Fruit fly (Drosophila melanogaster) whole organism: Measurements from ENCODE around the gene wat.

Experiments
- CG8478 ChIP-seq: fragments of >200 bp; optimal IDR thresholded peaks from 2 replicates; lab custom pipeline; 2018; ENCODE audit warnings: inconsistent platforms
- Dll ChIP-seq: fragments of >200 bp; optimal IDR thresholded peaks from 2 replicates; lab custom pipeline; 2017
- EcR ChIP-seq, 2 experiments: fragments of >200 bp; optimal IDR thresholded peaks; 2 replicates each; lab custom pipeline; 2017; ENCODE audit warnings: missing biosample characterization in 2 of 2, missing genetic modification characterization in 2 of 2, missing genetic modification reagents in 2 of 2
- pan ChIP-seq: fragments of >200 bp; optimal IDR thresholded peaks from 2 replicates; lab custom pipeline; 2017
- psq ChIP-seq: fragments of >200 bp; optimal IDR thresholded peaks from 2 replicates; lab custom pipeline; 2017
- usp ChIP-seq: fragments of >200 bp; optimal IDR thresholded peaks from 2 replicates; lab custom pipeline; 2017; ENCODE audit warnings: missing biosample characterization, missing genetic modification characterization, mixed read lengths

The wat gene

dm6 chr3R:29024671-29025070, 4.5 kb upstream of the wat start, which contains the start of gene CG14518:
CG14518 (plus strand) TSS chr3R:29024971.
- no peak for TF ChIP-seq Dll (lab: Kevin White, UChicago)
- no peak for TF ChIP-seq CG8478
- TF ChIP-seq EcR (GFP tag; optimal IDR thresholded peaks at IDR 0.05; lab: Kevin White, UChicago), result no peak
- no peak for TF ChIP-seq psq (lab: Kevin White, UChicago)
- TF ChIP-seq usp (GFP tag; lab: Kevin White, UChicago), result no peak
- TF ChIP-seq pan (lab: Kevin White, UChicago), result no peak

DNA sequence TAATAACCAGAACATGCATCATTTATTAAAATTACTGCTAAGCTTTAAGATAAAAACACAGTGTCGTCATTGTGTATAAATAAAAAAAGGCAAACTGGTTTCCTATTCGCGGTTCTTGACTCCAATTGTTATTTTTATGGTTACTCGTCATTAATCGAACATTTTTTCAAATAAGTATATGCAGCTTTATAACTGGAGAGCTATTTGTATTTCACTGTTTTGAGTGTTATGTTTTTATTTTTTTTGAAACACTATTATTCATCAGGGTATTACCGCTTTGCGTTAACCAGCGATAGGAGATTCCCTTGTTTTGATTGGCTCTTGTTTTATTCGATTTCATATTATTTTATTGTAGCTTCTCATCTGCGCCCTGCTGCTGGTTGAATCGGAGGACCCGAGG, 9.1 kb downstream of the wat start:
- TF ChIP-seq EcR (GFP tag; optimal IDR thresholded peaks at IDR 0.05; lab: Kevin White, UChicago) (no peak), Dll (lab: Kevin White, UChicago) (no peak)

DNA sequence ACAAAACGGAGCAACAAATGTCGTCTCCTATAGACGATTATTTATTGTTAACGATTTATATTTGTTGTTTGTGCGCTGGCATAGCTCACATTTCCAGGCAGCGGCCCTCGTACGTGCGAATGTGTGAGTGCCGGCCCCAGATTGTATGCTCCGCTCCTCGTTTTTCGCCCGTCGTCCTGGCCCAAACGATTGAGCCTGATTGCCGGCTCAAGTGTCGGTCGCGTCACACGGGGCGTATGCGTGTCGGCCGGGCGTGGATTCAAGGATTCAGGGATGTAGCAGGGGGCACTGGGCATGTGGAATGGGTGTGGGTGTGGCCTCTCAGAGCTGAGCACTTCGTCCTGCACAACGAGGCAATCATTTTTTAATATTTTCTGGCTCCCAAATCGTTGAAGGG, 14.6 kb downstream of the wat start:
- TF ChIP-seq usp (GFP tag; lab: Kevin White, UChicago) (no peak), psq (lab: Kevin White, UChicago) (no peak), EcR (GFP tag; optimal IDR thresholded peaks at IDR 0.05; lab: Kevin White, UChicago) (no peak), Dll (lab: Kevin White, UChicago) (no peak), CG8478 (no peak), pan (lab: Kevin White, UChicago) (no peak)

- TF ChIP-seq Dll (lab: Kevin White, UChicago) (no peak), psq (lab: Kevin White, UChicago) (no peak), pan (lab: Kevin White, UChicago) (no peak), CG8478 (no peak), usp (GFP tag; lab: Kevin White, UChicago) (no peak), EcR (GFP tag; optimal IDR thresholded peaks at IDR 0.05; lab: Kevin White, UChicago) (no peak)
These were observed 15.2 kb downstream of the wat start for dm6 chr3R:29004884-29005621.

DNA sequence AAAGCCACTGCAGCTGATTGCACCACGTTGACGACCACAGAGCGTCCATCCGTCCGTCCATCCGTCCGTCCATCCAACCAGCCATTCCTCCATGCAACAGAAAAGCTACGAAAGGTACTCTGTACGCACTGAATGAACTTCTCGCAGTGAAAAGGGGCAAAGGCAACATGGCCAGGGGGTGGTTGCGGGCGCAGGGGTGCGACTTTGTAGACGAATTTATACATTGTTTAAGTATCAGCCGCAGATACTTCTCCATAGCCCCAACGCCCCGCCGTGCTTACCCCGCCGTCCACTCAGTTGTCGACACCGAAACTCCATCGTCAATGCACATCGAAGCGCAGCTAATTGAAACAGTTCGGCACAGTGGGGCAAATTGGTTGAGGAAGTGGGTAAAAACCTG, 20.2 kb downstream of the wat start:
- TF ChIP-seq usp (GFP tag; lab: Kevin White, UChicago), result no peak
- no peak for TF ChIP-seq EcR (GFP tag; optimal IDR thresholded peaks at IDR 0.05; lab: Kevin White, UChicago)
- TF ChIP-seq psq (lab: Kevin White, UChicago), result no peak
- TF ChIP-seq CG8478, result no peak
- no peak for TF ChIP-seq Dll (lab: Kevin White, UChicago)
- TF ChIP-seq pan (lab: Kevin White, UChicago), result no peak

- no peak for TF ChIP-seq CG8478
- no peak for TF ChIP-seq usp (GFP tag; lab: Kevin White, UChicago)
- TF ChIP-seq pan (lab: Kevin White, UChicago), result no peak
- no peak for TF ChIP-seq Dll (lab: Kevin White, UChicago)
- no peak for TF ChIP-seq psq (lab: Kevin White, UChicago)
- no peak for TF ChIP-seq EcR (GFP tag; optimal IDR thresholded peaks at IDR 0.05; lab: Kevin White, UChicago)
These were observed 21.2 kb downstream of the wat start for dm6 chr3R:28998999-28999398.

- TF ChIP-seq pan (lab: Kevin White, UChicago), result no peak
- TF ChIP-seq Dll (lab: Kevin White, UChicago), result no peak
- TF ChIP-seq psq (lab: Kevin White, UChicago), result no peak
- TF ChIP-seq CG8478, result no peak
- TF ChIP-seq EcR (GFP tag; optimal IDR thresholded peaks at IDR 0.05; lab: Kevin White, UChicago), result no peak
- no peak for TF ChIP-seq usp (GFP tag; lab: Kevin White, UChicago)
These were observed 29.5 kb downstream of the wat start for dm6 chr3R:28990695-28991094.

DNA sequence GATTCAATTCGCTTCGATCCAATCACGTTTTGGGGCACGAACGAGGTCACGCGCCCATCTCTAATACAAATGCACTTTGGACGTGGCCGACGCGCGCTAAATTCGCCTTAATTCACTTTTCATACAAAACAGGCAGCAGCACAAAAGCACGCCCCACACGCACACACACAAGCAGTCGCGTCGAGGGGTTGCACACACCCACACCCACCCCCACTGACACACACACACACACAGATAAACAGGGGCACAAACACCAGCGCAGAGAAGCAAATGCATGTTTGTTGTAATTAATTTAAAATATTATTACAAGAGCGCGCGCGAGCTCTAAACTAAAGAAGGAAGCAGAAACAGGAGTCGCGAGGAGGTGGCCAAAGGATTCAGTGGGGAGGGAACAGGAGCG, 30.8 kb downstream of the wat start:
- no peak for TF ChIP-seq pan (lab: Kevin White, UChicago)

dm6 chr3R:28987596-28988378, 32.4 kb downstream of the wat start:
- TF ChIP-seq CG8478 (no peak), psq (lab: Kevin White, UChicago) (no peak), Dll (lab: Kevin White, UChicago) (no peak), pan (lab: Kevin White, UChicago) (no peak), usp (GFP tag; lab: Kevin White, UChicago) (no peak), EcR (GFP tag; optimal IDR thresholded peaks at IDR 0.05; lab: Kevin White, UChicago) (no peak)

dm6 chr3R:28985887-28986286, 34.3 kb downstream of the wat start:
- TF ChIP-seq EcR (GFP tag; optimal IDR thresholded peaks at IDR 0.05; lab: Kevin White, UChicago) (no peak), pan (lab: Kevin White, UChicago) (no peak), Dll (lab: Kevin White, UChicago) (no peak), CG8478 (no peak)

dm6 chr3R:28970266-28970665, 49.9 kb downstream of the wat start, which contains the start of gene DIP-gamma:
DIP-gamma (minus strand) TSS chr3R:28970372.
- TF ChIP-seq psq (lab: Kevin White, UChicago) (no peak), CG8478 (no peak), pan (lab: Kevin White, UChicago) (no peak), Dll (lab: Kevin White, UChicago) (no peak), usp (GFP tag; lab: Kevin White, UChicago) (no peak), EcR (GFP tag; optimal IDR thresholded peaks at IDR 0.05; lab: Kevin White, UChicago) (no peak)

DNA sequence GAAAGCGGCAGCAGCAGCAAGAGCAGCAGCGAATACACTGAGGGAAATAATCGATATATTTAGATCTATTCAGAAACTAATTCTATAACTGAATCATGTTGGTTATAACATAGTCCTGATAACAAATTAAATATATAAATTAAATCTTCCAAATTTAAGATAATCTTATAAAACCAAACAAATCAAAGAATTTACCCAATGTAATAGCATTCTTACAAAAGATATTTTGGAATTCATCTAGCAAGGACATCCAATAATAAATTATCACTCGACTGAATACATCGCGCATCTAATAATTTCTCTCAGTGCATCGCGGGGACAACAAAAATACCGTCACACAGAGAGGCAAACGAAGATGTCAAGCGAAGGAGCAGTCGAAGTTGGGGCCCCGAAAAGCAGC, 61.1 kb downstream of the wat start:
- TF ChIP-seq usp (GFP tag; lab: Kevin White, UChicago) (no peak), EcR (GFP tag; optimal IDR thresholded peaks at IDR 0.05; lab: Kevin White, UChicago) (no peak), psq (lab: Kevin White, UChicago) (no peak), Dll (lab: Kevin White, UChicago) (no peak), pan (lab: Kevin White, UChicago) (no peak), CG8478 (no peak)
